Fruit fly (Drosophila melanogaster) whole organism, larva: ENCODE data around the gene CG8064.
A peak's percentile ranks its signal among the peaks of the same experiment; 100 is the strongest.

Experiments
- noc ChIP-seq: fragments of 200-800 bp; sonication (Bioruptor generic); optimal IDR thresholded peaks from 3 replicates; lab custom pipeline; 2019; ENCODE audit warnings: missing biosample characterization, mild to moderate bottlenecking, missing genetic modification characterization, moderate library complexity

CG8064 gene

dm6 chr3R:18283441-18283840 is at the start of gene CG8064, which contains the start of gene CG14312:
Gene CG8064, plus strand, starts transcription at chr3R:18283660.
Gene CG14312, minus strand, starts transcription at chr3R:18283528.
- no peak for TF ChIP-seq noc (tag; lab: Kevin White, UChicago)

DNA sequence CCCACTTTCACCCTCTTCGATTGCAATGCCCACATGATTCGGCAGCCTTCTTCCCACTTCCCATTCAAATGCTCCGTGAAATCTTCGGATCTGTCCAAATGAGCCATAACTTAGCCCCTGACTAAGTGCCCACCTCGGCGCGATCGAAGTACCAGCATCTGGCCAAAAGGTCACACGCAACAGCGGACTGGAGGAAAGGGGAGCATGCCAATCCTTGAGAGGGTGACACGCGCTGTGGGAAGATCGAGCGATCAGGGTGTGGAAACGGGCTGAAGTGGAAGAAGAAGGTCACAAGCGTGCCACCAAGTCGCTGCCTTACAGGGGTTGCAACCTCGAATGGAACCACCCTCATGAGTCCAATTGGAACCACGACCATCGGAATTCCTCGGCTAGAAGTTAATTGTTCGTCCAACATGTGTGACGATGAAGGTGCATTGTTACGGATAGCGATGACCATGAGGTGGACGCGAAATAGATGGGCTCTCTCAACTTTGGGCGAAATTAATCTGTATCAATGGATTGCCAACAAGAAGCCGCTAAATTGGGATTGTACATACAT is 48.7 kb upstream of the CG8064 start:
- no peak for TF ChIP-seq noc (tag; lab: Kevin White, UChicago)

dm6 chr3R:18235879-18236278 is 47.6 kb upstream of the CG8064 start, which contains the start of gene repo:
Gene repo, plus strand, starts transcription at chr3R:18236192.
- TF ChIP-seq noc (tag; lab: Kevin White, UChicago): no peak

DNA sequence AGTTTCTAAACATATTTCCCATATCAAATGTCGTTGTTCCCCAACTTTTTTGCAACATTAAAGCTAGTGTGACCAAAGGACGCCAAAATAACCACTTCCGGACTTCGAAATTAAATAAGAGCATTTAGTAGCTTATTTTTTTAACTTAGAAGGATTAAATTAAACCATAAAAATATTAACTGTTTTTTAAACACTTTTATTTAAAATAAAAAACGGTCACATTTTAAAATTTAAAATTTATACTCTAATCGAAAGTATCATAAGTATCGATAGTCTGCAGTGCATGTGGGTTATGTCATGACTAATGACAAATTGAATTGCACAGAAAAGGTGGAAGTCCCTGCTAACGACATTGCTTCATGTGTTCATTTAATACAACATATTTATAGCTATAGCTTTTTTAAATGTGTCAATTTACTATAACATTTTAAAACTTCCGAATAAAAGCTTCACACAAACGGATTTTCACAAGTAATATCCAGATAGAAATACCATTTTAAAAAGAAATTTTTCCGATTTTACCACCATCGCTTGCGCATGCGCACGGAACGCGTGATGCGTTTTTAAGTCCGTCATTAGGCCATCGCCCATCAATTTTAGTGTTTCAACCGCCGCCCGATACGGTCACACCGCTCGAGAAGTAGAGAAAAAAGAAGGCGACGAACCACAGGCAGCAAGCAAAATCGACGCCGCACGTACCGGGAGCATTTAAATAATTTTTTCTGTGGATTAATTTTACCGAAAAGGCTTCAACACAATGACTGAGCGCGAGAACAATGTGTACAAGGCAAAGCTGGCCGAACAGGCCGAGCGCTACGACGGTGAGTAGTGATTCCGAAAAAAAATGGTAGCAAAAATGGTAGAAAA is 41.1 kb upstream of the CG8064 start, which contains the start of the genes CG7156 and 14-3-3epsilon:
Gene CG7156 (minus strand): TSS at position 71 of the 867 bp plus-strand sequence.
Gene 14-3-3epsilon (plus strand): TSS at position 443 of the 867 bp plus-strand sequence.
- TF ChIP-seq noc (tag; lab: Kevin White, UChicago): peak; percentile 34

dm6 chr3R:18243000-18243399 is 40.5 kb upstream of the CG8064 start:
- TF ChIP-seq noc (tag; lab: Kevin White, UChicago): no peak

DNA sequence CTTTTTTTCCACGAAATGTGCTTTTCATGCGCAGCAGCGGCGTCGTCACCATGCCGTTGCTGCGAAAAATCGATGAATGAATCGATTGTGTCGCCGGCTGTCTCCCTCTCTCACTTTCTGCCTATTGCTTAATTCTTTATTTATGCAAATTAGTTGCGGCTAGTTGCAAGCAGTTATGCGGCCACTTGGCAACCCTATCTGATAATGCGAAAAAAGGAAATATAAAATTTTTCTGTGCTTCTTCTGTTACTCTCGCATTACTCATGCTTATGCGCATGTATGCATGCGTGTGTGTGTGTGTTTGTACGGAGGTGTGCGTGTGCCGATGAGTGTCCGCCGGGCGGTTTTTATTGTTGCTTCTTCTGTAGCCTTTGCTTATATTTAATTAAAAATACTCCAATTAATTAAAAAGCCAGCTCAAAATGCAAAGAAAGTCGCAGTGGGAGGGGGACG is 39.7 kb upstream of the CG8064 start:
- TF ChIP-seq noc (tag; lab: Kevin White, UChicago): peak; percentile 4

DNA sequence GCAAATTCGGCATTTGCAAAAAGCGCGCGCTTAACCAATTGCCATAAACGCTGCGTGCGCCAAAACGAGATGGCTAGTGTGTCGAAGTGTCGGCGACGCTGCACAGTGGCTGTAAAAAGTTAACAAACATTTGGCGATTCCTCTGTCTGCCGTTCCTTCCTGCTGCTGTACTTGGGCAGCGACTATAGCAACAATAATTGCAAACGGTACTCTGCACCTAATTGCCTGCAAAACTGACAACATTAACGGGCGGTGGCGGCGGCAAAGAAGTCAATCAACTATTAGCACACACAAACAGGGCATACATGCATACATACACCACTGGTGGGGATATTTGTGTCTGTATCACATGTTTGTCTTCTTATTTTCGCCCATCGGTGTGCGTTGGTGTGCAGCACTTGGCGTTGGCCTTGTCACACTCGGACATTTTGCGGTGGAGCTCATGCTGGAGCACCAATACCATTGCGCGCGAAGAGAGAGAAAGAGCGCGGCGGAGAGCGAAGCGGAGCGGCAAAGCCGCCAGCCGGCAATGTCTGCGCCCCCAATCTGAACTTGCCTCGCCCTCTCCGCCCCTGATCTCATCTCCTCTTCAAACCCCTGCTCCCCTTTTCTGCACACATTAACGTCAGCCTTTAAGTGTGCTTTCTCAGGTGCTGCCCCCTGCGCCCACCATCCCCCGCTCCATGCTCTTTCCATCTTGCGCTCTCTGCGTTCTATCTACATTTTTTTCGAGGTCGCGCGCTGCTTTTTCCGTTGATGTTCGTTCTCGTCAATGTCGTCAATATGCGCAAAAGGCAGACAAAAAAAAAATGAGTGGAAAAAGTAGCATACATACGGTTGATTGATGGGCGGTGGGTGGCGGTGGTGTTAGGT is 39.1 kb upstream of the CG8064 start:
- peak; percentile 70 for TF ChIP-seq noc (tag; lab: Kevin White, UChicago)

DNA sequence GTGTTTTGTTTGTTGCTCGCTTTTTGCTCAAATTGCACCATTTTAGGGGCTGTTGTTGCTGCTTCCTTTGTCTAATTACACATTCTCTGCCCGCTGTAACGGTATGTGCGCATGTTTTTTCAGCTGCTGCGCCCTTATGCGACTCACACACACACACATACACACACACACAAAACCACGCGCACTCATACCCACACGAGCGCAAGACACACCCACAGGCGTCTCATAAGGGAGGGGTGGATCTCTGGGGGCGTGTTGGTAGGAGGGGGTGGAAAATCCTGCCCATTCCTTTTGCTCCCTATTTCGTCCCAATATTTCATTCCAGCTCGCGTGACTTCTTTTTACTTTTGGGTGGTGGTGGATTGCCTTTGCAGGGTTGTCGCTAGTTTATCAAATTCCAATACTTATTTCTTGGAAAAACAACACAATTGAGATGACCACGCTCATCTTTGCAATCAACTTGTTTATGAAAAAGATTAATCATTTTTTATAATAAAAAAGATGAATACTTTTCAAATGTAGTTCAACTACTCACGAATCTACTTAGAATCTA is 38.3 kb upstream of the CG8064 start:
- no peak for TF ChIP-seq noc (tag; lab: Kevin White, UChicago)

dm6 chr3R:18246041-18246440 is 37.4 kb upstream of the CG8064 start:
- no peak for TF ChIP-seq noc (tag; lab: Kevin White, UChicago)

- TF ChIP-seq noc (tag; lab: Kevin White, UChicago): no peak
These were observed 34.2 kb upstream of the CG8064 start for dm6 chr3R:18249268-18249667.

dm6 chr3R:18250815-18251214 is 32.6 kb upstream of the CG8064 start, which contains the start of gene CG18598:
Gene CG18598, plus strand, starts transcription at chr3R:18251115.
- no peak for TF ChIP-seq noc (tag; lab: Kevin White, UChicago)

DNA sequence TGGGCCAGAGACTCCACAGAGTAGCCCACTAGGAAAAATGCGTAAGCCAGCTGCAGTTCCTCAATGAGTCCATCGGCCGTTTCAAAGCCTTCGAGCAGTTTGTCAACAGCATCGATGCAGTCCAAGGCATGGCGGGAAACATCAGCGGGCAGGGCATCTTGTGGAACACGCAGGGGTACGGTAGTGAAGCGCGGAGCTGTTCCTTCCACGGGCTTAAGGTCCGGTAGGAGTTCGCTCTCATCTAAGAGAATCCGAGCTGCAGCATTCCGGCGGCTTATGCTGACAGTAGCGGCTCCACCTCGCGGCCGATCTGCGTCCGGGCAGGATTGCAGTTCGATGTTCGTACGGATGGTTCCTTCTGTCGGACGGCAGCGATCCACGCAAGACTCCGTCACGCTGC is 31.6 kb upstream of the CG8064 start:
- no peak for TF ChIP-seq noc (tag; lab: Kevin White, UChicago)

dm6 chr3R:18252578-18252977 is 30.9 kb upstream of the CG8064 start, which contains the start of gene CG12320:
Gene CG12320, minus strand, starts transcription at chr3R:18252734.
- no peak for TF ChIP-seq noc (tag; lab: Kevin White, UChicago)

DNA sequence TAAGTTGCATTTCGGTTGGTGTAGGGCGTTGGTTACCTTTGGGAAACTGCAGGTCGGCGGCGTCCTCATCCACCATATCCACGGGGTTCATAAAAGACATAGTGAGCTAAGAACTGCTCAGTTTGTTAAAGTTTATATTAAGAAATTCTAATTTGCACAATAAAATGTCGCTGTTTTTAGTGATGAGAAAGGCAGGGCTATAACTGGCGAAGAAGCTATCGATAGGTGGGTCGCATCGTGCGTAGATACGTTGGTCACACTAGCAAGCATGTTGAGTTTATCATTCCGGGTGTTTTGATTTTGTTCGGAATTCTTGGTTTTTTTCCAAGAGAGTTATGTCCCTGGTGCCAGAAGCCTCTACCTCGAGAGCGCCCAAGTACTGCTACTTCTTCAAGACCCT is 28.2 kb upstream of the CG8064 start, which contains the start of the genes Ada2a, Polr2D, Tgs1 and moi:
Gene Ada2a (minus strand): TSS at position 207 of the 400 bp plus-strand sequence.
Gene Polr2D (minus strand): TSS at position 207 of the 400 bp plus-strand sequence.
Gene Tgs1 (plus strand): TSS at position 250 of the 400 bp plus-strand sequence.
Gene moi (plus strand): TSS at position 250 of the 400 bp plus-strand sequence.
- no peak for TF ChIP-seq noc (tag; lab: Kevin White, UChicago)

DNA sequence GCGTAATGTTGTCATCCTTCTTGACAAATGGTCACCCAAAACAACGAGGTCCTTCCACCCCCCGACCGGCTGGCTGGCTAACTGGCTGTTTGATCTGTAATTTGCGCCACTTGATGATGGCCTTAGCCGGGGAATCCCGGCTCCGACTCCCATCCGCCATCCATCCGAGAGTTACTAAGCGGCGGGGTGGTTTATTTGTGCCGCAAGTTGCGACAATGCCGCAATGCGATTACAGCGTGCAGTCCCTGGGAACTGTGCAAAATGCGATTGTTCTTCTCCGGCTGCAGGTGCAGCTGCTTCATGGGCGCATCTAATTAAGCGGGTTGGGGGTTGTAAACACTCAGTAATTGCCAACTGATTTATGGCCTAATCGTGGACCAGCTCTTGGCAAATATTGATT is 23.4 kb upstream of the CG8064 start:
- no peak for TF ChIP-seq noc (tag; lab: Kevin White, UChicago)
